Fruit fly (Drosophila melanogaster) whole organism, embryonic: ENCODE data around the gene CG7191.

ENCODE experiments used
- Ada2b ChIP-seq: fragments of 200-800 bp; sonication (Bioruptor generic); IDR thresholded peaks from 2 replicates; pipeline ENCODE4 v1.3.6; 2022; ENCODE audit warnings: missing biosample characterization, missing genetic modification characterization
- Antp ChIP-seq: fragments of 200-800 bp; sonication (Bioruptor generic); optimal IDR thresholded peaks from 3 replicates; lab custom pipeline; 2016; ENCODE audit warnings: missing biosample characterization, missing genetic modification characterization
- Atf3 ChIP-seq: fragments of 200-800 bp; sonication (Bioruptor generic); optimal IDR thresholded peaks from 3 replicates; lab custom pipeline; 2016; ENCODE audit warnings: missing biosample characterization, missing genetic modification characterization
- Bdp1 ChIP-seq: fragments of 200-800 bp; sonication (Bioruptor generic); optimal IDR thresholded peaks from 3 replicates; lab custom pipeline; 2016; ENCODE audit warnings: missing biosample characterization, missing genetic modification characterization
- CG10274 ChIP-seq: fragments of 200-800 bp; sonication (Bioruptor generic); optimal IDR thresholded peaks from 3 replicates; lab custom pipeline; 2017; ENCODE audit warnings: missing biosample characterization, mild to moderate bottlenecking, missing genetic modification characterization
- CG11398 ChIP-seq: fragments of 200-800 bp; sonication (Bioruptor generic); optimal IDR thresholded peaks from 2 replicates; lab custom pipeline; 2016; ENCODE audit warnings: missing biosample characterization, missing genetic modification characterization
- CG11504 ChIP-seq: fragments of 200-800 bp; sonication (Bioruptor generic); optimal IDR thresholded peaks from 3 replicates; lab custom pipeline; 2019; ENCODE audit warnings: missing biosample characterization, mild to moderate bottlenecking, missing genetic modification characterization, moderate library complexity
- CG12071 ChIP-seq: fragments of 200-800 bp; sonication (Bioruptor generic); optimal IDR thresholded peaks from 3 replicates; lab custom pipeline; 2018; ENCODE audit warnings: missing biosample characterization, mild to moderate bottlenecking, missing genetic modification characterization
- CG12769 ChIP-seq: fragments of 200-800 bp; sonication (Bioruptor generic); optimal IDR thresholded peaks from 2 replicates; lab custom pipeline; 2019; ENCODE audit warnings: missing biosample characterization, mild to moderate bottlenecking, missing genetic modification characterization, moderate library complexity
- CG14667 ChIP-seq: fragments of 200-800 bp; sonication (Bioruptor generic); IDR thresholded peaks from 2 replicates; pipeline ENCODE4 v1.3.6; 2022; ENCODE audit warnings: missing biosample characterization, missing genetic modification characterization
- CG1602 ChIP-seq: fragments of 200-800 bp; sonication (Bioruptor generic); optimal IDR thresholded peaks from 3 replicates; lab custom pipeline; 2016; ENCODE audit warnings: missing biosample characterization, missing genetic modification characterization
- CG17361 ChIP-seq: fragments of 200-800 bp; sonication (Bioruptor generic); IDR thresholded peaks from 3 replicates; pipeline ENCODE4 v1.3.6; 2022; ENCODE audit warnings: missing biosample characterization, missing genetic modification characterization
- CG30403 ChIP-seq: fragments of 200-800 bp; sonication (Bioruptor generic); optimal IDR thresholded peaks from 3 replicates; lab custom pipeline; 2016; ENCODE audit warnings: missing biosample characterization, missing genetic modification characterization
- CG3407 ChIP-seq: fragments of 200-800 bp; sonication (Bioruptor generic); optimal IDR thresholded peaks from 2 replicates; lab custom pipeline; 2018; ENCODE audit warnings: missing biosample characterization, mild to moderate bottlenecking, missing genetic modification characterization
- CG4707 ChIP-seq: fragments of 200-800 bp; sonication (Bioruptor generic); optimal IDR thresholded peaks from 2 replicates; lab custom pipeline; 2018; ENCODE audit warnings: missing biosample characterization, mild to moderate bottlenecking, missing genetic modification characterization, moderate library complexity
- CG5245 ChIP-seq: fragments of 200-800 bp; sonication (Bioruptor generic); optimal IDR thresholded peaks from 3 replicates; lab custom pipeline; 2016; ENCODE audit warnings: missing biosample characterization, missing genetic modification characterization
- CG6683 ChIP-seq: fragments of 200-800 bp; sonication (Bioruptor generic); optimal IDR thresholded peaks from 2 replicates; lab custom pipeline; 2017; ENCODE audit warnings: missing biosample characterization, mild to moderate bottlenecking, missing genetic modification characterization, missing genetic modification reagents
- CG7556 ChIP-seq: fragments of 200-800 bp; sonication (Bioruptor generic); optimal IDR thresholded peaks from 2 replicates; lab custom pipeline; 2017; ENCODE audit warnings: missing biosample characterization, mild to moderate bottlenecking, missing genetic modification characterization
- CG8359 ChIP-seq: fragments of 200-800 bp; sonication (Bioruptor generic); optimal IDR thresholded peaks from 2 replicates; lab custom pipeline; 2017; ENCODE audit warnings: missing biosample characterization, mild to moderate bottlenecking, missing genetic modification characterization, borderline replicate concordance
- CG9215 ChIP-seq: fragments of 200-800 bp; sonication (Bioruptor generic); IDR thresholded peaks from 2 replicates; pipeline ENCODE4 v1.3.6; 2022; ENCODE audit warnings: missing biosample characterization, missing genetic modification characterization
- CG9817 ChIP-seq: fragments of 200-800 bp; sonication (Bioruptor generic); optimal IDR thresholded peaks from 2 replicates; lab custom pipeline; 2018; ENCODE audit warnings: missing biosample characterization, mild to moderate bottlenecking, missing genetic modification characterization, moderate library complexity
- CG9876 ChIP-seq: fragments of 200-800 bp; sonication (Bioruptor generic); optimal IDR thresholded peaks from 2 replicates; lab custom pipeline; 2016; ENCODE audit warnings: missing biosample characterization, missing genetic modification characterization
- D ChIP-seq, 2 experiments: fragments of 200-800 bp in 1 of 2; fragments of >200 bp in 1 of 2; sonication (Bioruptor generic) in 1 of 2; optimal IDR thresholded peaks; 2 replicates in 1 of 2; 3 replicates in 1 of 2; lab custom pipeline; 2017; ENCODE audit warnings: mild to moderate bottlenecking in 1 of 2, missing biosample characterization in 1 of 2, missing genetic modification characterization in 1 of 2, missing genetic modification reagents in 1 of 2
- Dfd ChIP-seq, 2 experiments: fragments of >200 bp; optimal IDR thresholded peaks; 2 replicates each; lab custom pipeline; 2017; ENCODE audit warnings: missing biosample characterization in 2 of 2, missing genetic modification characterization in 2 of 2
- Dip3 ChIP-seq: fragments of 200-800 bp; sonication (Bioruptor generic); optimal IDR thresholded peaks from 3 replicates; lab custom pipeline; 2016; ENCODE audit warnings: missing biosample characterization, missing genetic modification characterization
- Drgx ChIP-seq: fragments of 200-800 bp; sonication (Bioruptor generic); IDR thresholded peaks from 2 replicates; pipeline ENCODE4 v1.3.6; 2022; ENCODE audit warnings: missing biosample characterization, missing genetic modification characterization
- Gug ChIP-seq: fragments of 200-800 bp; sonication (Bioruptor generic); IDR thresholded peaks from 4 replicates; pipeline ENCODE4 v1.3.6; 2022; ENCODE audit warnings: missing biosample characterization, missing genetic modification characterization
- HLH54F ChIP-seq: fragments of 200-800 bp; sonication (Bioruptor generic); optimal IDR thresholded peaks from 3 replicates; lab custom pipeline; 2016; ENCODE audit warnings: missing biosample characterization, missing genetic modification characterization
- Hr39 ChIP-seq: fragments of >200 bp; optimal IDR thresholded peaks from 2 replicates; lab custom pipeline; 2017
- NC2α ChIP-seq: fragments of 200-800 bp; sonication (Bioruptor generic); optimal IDR thresholded peaks from 2 replicates; lab custom pipeline; 2016; ENCODE audit warnings: missing biosample characterization, missing genetic modification characterization
- Neu2 ChIP-seq: fragments of 200-800 bp; sonication (Bioruptor generic); optimal IDR thresholded peaks from 3 replicates; lab custom pipeline; 2016; ENCODE audit warnings: missing biosample characterization, missing genetic modification characterization, borderline replicate concordance
- Nf-YA ChIP-seq: fragments of 200-800 bp; sonication (Bioruptor generic); IDR thresholded peaks from 2 replicates; pipeline ENCODE4 v1.3.6; 2022; ENCODE audit warnings: missing biosample characterization, missing genetic modification characterization
- Ptx1 ChIP-seq: fragments of 200-800 bp; sonication (Bioruptor generic); IDR thresholded peaks from 2 replicates; pipeline ENCODE4 v1.3.6; 2022; ENCODE audit warnings: missing biosample characterization, missing genetic modification characterization
- Ravus ChIP-seq: fragments of 200-800 bp; sonication (Bioruptor generic); IDR thresholded peaks from 2 replicates; pipeline ENCODE4 v1.3.6; 2022; ENCODE audit warnings: missing biosample characterization, missing genetic modification characterization
- Sox100B ChIP-seq: fragments of 200-800 bp; sonication (Bioruptor generic); optimal IDR thresholded peaks from 3 replicates; lab custom pipeline; 2018; ENCODE audit warnings: missing biosample characterization, mild to moderate bottlenecking, missing genetic modification characterization
- Ssrp ChIP-seq: fragments of 200-800 bp; sonication (Bioruptor generic); optimal IDR thresholded peaks from 2 replicates; lab custom pipeline; 2018; ENCODE audit warnings: missing biosample characterization, mild to moderate bottlenecking, missing genetic modification characterization, moderate library complexity
- Stat92E ChIP-seq, 3 experiments: fragments of >200 bp in 2 of 3; fragments of 200-800 bp in 1 of 3; sonication (Bioruptor generic) in 1 of 3; optimal IDR thresholded peaks; 2 replicates each; lab custom pipeline; 2017 to 2019; ENCODE audit warnings: missing biosample characterization in 3 of 3, missing genetic modification characterization in 3 of 3, mild to moderate bottlenecking in 1 of 3, moderate library complexity in 1 of 3
- cas ChIP-seq: fragments of 200-800 bp; sonication (Bioruptor generic); IDR thresholded peaks from 2 replicates; pipeline ENCODE4 v1.3.6; 2022; ENCODE audit warnings: missing biosample characterization, missing genetic modification characterization
- crc ChIP-seq: fragments of 200-800 bp; sonication (Bioruptor generic); optimal IDR thresholded peaks from 2 replicates; lab custom pipeline; 2016; ENCODE audit warnings: missing biosample characterization, missing genetic modification characterization
- dmrt99B ChIP-seq: fragments of 200-800 bp; sonication (Bioruptor generic); optimal IDR thresholded peaks from 2 replicates; lab custom pipeline; 2018; ENCODE audit warnings: missing biosample characterization, mild to moderate bottlenecking, missing genetic modification characterization, moderate library complexity
- hbn ChIP-seq: fragments of 200-800 bp; sonication (Bioruptor generic); IDR thresholded peaks from 2 replicates; pipeline ENCODE4 v1.3.6; 2022; ENCODE audit warnings: missing biosample characterization, missing genetic modification characterization; ENCODE audit not compliant: partially characterized antibody
- odd ChIP-seq: fragments of 200-800 bp; sonication (Bioruptor generic); optimal IDR thresholded peaks from 2 replicates; lab custom pipeline; 2017; ENCODE audit warnings: missing biosample characterization, mild to moderate bottlenecking, missing genetic modification characterization
- pum ChIP-seq: fragments of 200-800 bp; sonication (Bioruptor generic); optimal IDR thresholded peaks from 2 replicates; lab custom pipeline; 2016; ENCODE audit warnings: missing biosample characterization, missing genetic modification characterization
- ro ChIP-seq: fragments of 200-800 bp; sonication (Bioruptor generic); IDR thresholded peaks from 2 replicates; pipeline ENCODE4 v1.3.6; 2022; ENCODE audit warnings: missing biosample characterization, missing genetic modification characterization
- sc ChIP-seq, 3 experiments: fragments of >200 bp in 2 of 3; fragments of 200-800 bp in 1 of 3; sonication (Bioruptor generic) in 1 of 3; optimal IDR thresholded peaks; 2 replicates in 2 of 3; 3 replicates in 1 of 3; lab custom pipeline; 2017; ENCODE audit warnings: mild to moderate bottlenecking in 1 of 3, missing biosample characterization in 1 of 3, missing genetic modification characterization in 1 of 3, missing genetic modification reagents in 1 of 3
- sens-2 ChIP-seq: fragments of 200-800 bp; sonication (Bioruptor generic); IDR thresholded peaks from 2 replicates; pipeline ENCODE4 v1.3.6; 2022; ENCODE audit warnings: missing biosample characterization, missing genetic modification characterization
- ssp ChIP-seq: fragments of 200-800 bp; sonication (Bioruptor generic); IDR thresholded peaks from 2 replicates; pipeline ENCODE4 v1.3.6; 2022; ENCODE audit warnings: missing biosample characterization, missing genetic modification characterization
- tna ChIP-seq: fragments of 200-800 bp; sonication (Bioruptor generic); IDR thresholded peaks from 2 replicates; pipeline ENCODE4 v1.3.6; 2022; ENCODE audit warnings: missing biosample characterization, missing genetic modification characterization; ENCODE audit not compliant: partially characterized antibody
- vvl ChIP-seq: fragments of 200-800 bp; sonication (Bioruptor generic); IDR thresholded peaks from 2 replicates; pipeline ENCODE4 v1.3.6; 2022; ENCODE audit warnings: missing biosample characterization, missing genetic modification characterization

Gene CG7191

dm6 chr2L:7821279-7821848, 53.9 kb downstream of the CG7191 start (continued):
- no peak for TF ChIP-seq D (optimal IDR thresholded peaks at IDR 0.05; lab: Kevin White, UChicago)
- peak; percentile 40 for TF ChIP-seq D (GFP tag; optimal IDR thresholded peaks at IDR 0.05; lab: Kevin White, UChicago)
- no peak for TF ChIP-seq ro (GFP tag; lab: Robert Waterston, UW)
- TF ChIP-seq CG12071, result no peak
- TF ChIP-seq Atf3, result no peak
- TF ChIP-seq CG9876 (GFP tag; lab: Kevin White, UChicago), result peak; percentile 24
- no peak for TF ChIP-seq Dfd (GFP tag; optimal IDR thresholded peaks at IDR 0.05; lab: Kevin White, UChicago)
- TF ChIP-seq Bdp1 (GFP tag; lab: Kevin White, UChicago), result no peak
- no peak for TF ChIP-seq CG10274 (GFP tag; lab: Kevin White, UChicago)
- TF ChIP-seq CG7556, result peak; percentile 33
- TF ChIP-seq CG6683 (GFP tag; lab: Kevin White, UChicago), result no peak
- peak; percentile 69; the same call in 1 of the 2 replicates for TF ChIP-seq vvl (GFP tag; lab: Robert Waterston, UW)
- TF ChIP-seq CG5245 (GFP tag; lab: Kevin White, UChicago), result peak; percentile 10
- TF ChIP-seq CG30403 (GFP tag; lab: Kevin White, UChicago), result peak; percentile 71
- peak; percentile 31; the same call in 1 of the 4 replicates for TF ChIP-seq Gug (GFP tag; lab: Robert Waterston, UW)
- TF ChIP-seq sc (optimal IDR thresholded peaks at IDR 0.05; lab: Kevin White, UChicago), result no peak
- peak; percentile 24 for TF ChIP-seq sc (GFP tag; optimal IDR thresholded peaks at IDR 0.05; lab: Kevin White, UChicago)
- TF ChIP-seq cas (GFP tag; lab: Robert Waterston, UW), result no peak
- peak; percentile 45 for TF ChIP-seq CG9817
- TF ChIP-seq NC2α (GFP tag; lab: Kevin White, UChicago), result no peak
- TF ChIP-seq CG17361 (GFP tag; lab: Robert Waterston, UW), result peak; percentile 69
- TF ChIP-seq Ada2b (GFP tag; lab: Robert Waterston, UW), result peak; percentile 57
- TF ChIP-seq Ptx1 (GFP tag; lab: Robert Waterston, UW), result peak; percentile 49; the same call in 1 of the 2 replicates
- TF ChIP-seq odd, result no peak
- TF ChIP-seq CG1602 (GFP tag; lab: Kevin White, UChicago), result no peak
- no peak for TF ChIP-seq Ravus
- TF ChIP-seq Neu2 (GFP tag; lab: Kevin White, UChicago), result no peak
- no peak for TF ChIP-seq CG3407 (GFP tag; lab: Kevin White, UChicago)
- TF ChIP-seq CG11398 (GFP tag; lab: Kevin White, UChicago), result no peak
- peak; percentile 15; the same call in 1 of the 2 replicates for TF ChIP-seq Drgx
- no peak for TF ChIP-seq CG12769 (tag; lab: Kevin White, UChicago)
- TF ChIP-seq dmrt99B, result no peak
- TF ChIP-seq HLH54F (GFP tag; lab: Kevin White, UChicago), result peak; percentile 57
- TF ChIP-seq CG4707 (GFP tag; lab: Kevin White, UChicago), result no peak
- peak; percentile 54 for TF ChIP-seq Antp (GFP tag; lab: Kevin White, UChicago)
- TF ChIP-seq hbn (GFP tag; lab: Robert Waterston, UW), result peak; percentile 87
- peak; percentile 40 for TF ChIP-seq Ssrp
- no peak for TF ChIP-seq CG14667 (GFP tag; lab: Robert Waterston, UW)
- no peak for TF ChIP-seq CG8359 (GFP tag; lab: Kevin White, UChicago)
- no peak for TF ChIP-seq crc (GFP tag; lab: Kevin White, UChicago)
- TF ChIP-seq Nf-YA (GFP tag; lab: Robert Waterston, UW), result no peak
- TF ChIP-seq sens-2, result 0 out of 2 replicates have a peak, but pooled peaks have one; percentile 9
- peak; percentile 53 for TF ChIP-seq Dip3
- TF ChIP-seq CG9215 (GFP tag; lab: Robert Waterston, UW), result peak; percentile 37
- TF ChIP-seq Stat92E (GFP tag; optimal IDR thresholded peaks at IDR 0.05; lab: Kevin White, UChicago), result peak in 1 of 3 experiments; percentile 48
- no peak for TF ChIP-seq Hr39 (lab: Kevin White, UChicago)
- TF ChIP-seq Sox100B, result peak; percentile 37
- no peak for TF ChIP-seq pum
- peak; percentile 67 for TF ChIP-seq tna (GFP tag; lab: Robert Waterston, UW)
- TF ChIP-seq CG11504 (tag; lab: Kevin White, UChicago), result no peak
- peak; percentile 61 for TF ChIP-seq ssp (GFP tag; lab: Robert Waterston, UW)
